Fruit fly (Drosophila melanogaster): ENCODE measurements around the gene eIF5B.

DNA sequence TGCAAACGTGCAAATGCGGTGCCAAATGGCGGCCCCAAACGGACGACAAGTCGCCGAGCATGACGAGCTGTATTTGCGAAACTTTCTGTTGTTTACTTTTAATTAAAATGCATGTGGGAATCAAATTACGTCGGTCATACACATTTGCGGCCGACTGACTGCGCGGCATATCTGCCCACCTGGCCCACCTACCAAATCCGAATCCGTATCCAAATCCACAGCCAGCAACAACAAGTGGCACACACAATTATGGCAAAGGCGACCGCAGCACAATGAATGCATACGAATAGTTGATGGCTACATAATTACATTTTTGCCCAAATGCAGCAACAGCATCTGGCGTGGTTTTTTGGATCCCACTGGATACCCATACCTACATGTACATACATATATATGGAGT, 9.0 kb downstream of the eIF5B start:
- TF ChIP-seq Dll (optimal IDR thresholded peaks at IDR 0.05): no peak
- no peak for TF ChIP-seq EcR (GFP tag; optimal IDR thresholded peaks at IDR 0.05)
- no peak for TF ChIP-seq psq (optimal IDR thresholded peaks at IDR 0.05)
- TF ChIP-seq CG8478 (optimal IDR thresholded peaks at IDR 0.05): no peak
- TF ChIP-seq pan (optimal IDR thresholded peaks at IDR 0.05): no peak
